Worm (Caenorhabditis elegans): ENCODE data around the gene F29A7.8.

Gene F29A7.8

ce11 chrII:2800550-2801233 lies 42.8 kb upstream of the F29A7.8 start, which contains the start of gene nhr-119:
TSS of gene nhr-119 (minus strand) at chrII:2800600.
- no peak for TF ChIP-seq lim-7 (GFP tag; IDR thresholded peaks at IDR 0.05)
- TF ChIP-seq hif-1 (tag; optimal IDR thresholded peaks at IDR 0.05): peak in 1 of 2 experiments; percentile 14
- no peak for TF ChIP-seq ztf-7 (tag; optimal IDR thresholded peaks at IDR 0.05)
- peak; percentile 65 for TF ChIP-seq pha-4 (GFP tag; IDR thresholded peaks at IDR 0.05)
- TF ChIP-seq pha-4 (tag; optimal IDR thresholded peaks at IDR 0.05): no peak
- peak; percentile 93 for TF ChIP-seq nhr-48 (tag; optimal IDR thresholded peaks at IDR 0.05)
- TF ChIP-seq spr-1 (tag; optimal IDR thresholded peaks at IDR 0.05): peak; percentile 56
- no peak for TF ChIP-seq lin-15B (tag; optimal IDR thresholded peaks at IDR 0.05)
- TF ChIP-seq rbr-2 (tag; optimal IDR thresholded peaks at IDR 0.05): peak; percentile 12
- TF ChIP-seq snpc-4 (tag; optimal IDR thresholded peaks at IDR 0.05): no peak
- peak; percentile 85 for TF ChIP-seq nhr-102 (tag; optimal IDR thresholded peaks at IDR 0.05)
- TF ChIP-seq arid-1 (GFP tag; conservative IDR thresholded peaks at IDR 0.05): no peak
- no peak for TF ChIP-seq ztf-11 (tag; optimal IDR thresholded peaks at IDR 0.05)
- peak; percentile 70 for TF ChIP-seq ceh-20 (GFP tag; IDR thresholded peaks at IDR 0.05)
- peak; percentile 8 for TF ChIP-seq nhr-10 (tag; optimal IDR thresholded peaks at IDR 0.05)
- TF ChIP-seq set-16 (GFP tag; IDR thresholded peaks at IDR 0.05): no peak
- no peak for TF ChIP-seq nhr-11 (tag; optimal IDR thresholded peaks at IDR 0.05)
- TF ChIP-seq mes-2 (tag; optimal IDR thresholded peaks at IDR 0.05; ENCODE audit: poor library complexity, severe bottlenecking): peak; percentile 68
- no peak for TF ChIP-seq egl-27 (tag; optimal IDR thresholded peaks at IDR 0.05)
- peak; percentile 74 for TF ChIP-seq T26A8.4 (GFP tag; IDR thresholded peaks at IDR 0.05)
- TF ChIP-seq aly-2 (tag; optimal IDR thresholded peaks at IDR 0.05): no peak
- TF ChIP-seq tra-1 (GFP tag; IDR thresholded peaks at IDR 0.05): peak; percentile 83
- TF ChIP-seq hlh-30 (tag; optimal IDR thresholded peaks at IDR 0.05; ENCODE audit: insufficient read depth): peak; percentile 73
- no peak for TF ChIP-seq daf-12 (tag; optimal IDR thresholded peaks at IDR 0.05)
- TF ChIP-seq pqm-1 (tag; optimal IDR thresholded peaks at IDR 0.05): peak; percentile 56
- TF ChIP-seq dmd-6 (GFP tag; IDR thresholded peaks at IDR 0.05): peak; percentile 91
- no peak for TF ChIP-seq madf-9 (GFP tag; conservative IDR thresholded peaks at IDR 0.05)
- peak; percentile 35; the same call in 1 of the 2 replicates for TF ChIP-seq lin-38 (GFP tag; IDR thresholded peaks at IDR 0.05)
- no peak for TF ChIP-seq attf-4 (tag; optimal IDR thresholded peaks at IDR 0.05)
- TF ChIP-seq mxl-3 (GFP tag; optimal IDR thresholded peaks at IDR 0.05): peak; percentile 89
- no peak for TF ChIP-seq R02D3.7 (tag; optimal IDR thresholded peaks at IDR 0.05)
- no peak for TF ChIP-seq Y5F2A.4 (GFP tag; optimal IDR thresholded peaks at IDR 0.05)
- TF ChIP-seq vab-7 (GFP tag; IDR thresholded peaks at IDR 0.05): no peak
- peak; percentile 51 for TF ChIP-seq cey-2 (tag; optimal IDR thresholded peaks at IDR 0.05; ENCODE audit: borderline replicate concordance, insufficient read depth)
- peak; percentile 6 for TF ChIP-seq lin-13 (GFP tag; optimal IDR thresholded peaks at IDR 0.05)
- TF ChIP-seq duxl-1 (tag; optimal IDR thresholded peaks at IDR 0.05; ENCODE audit: poor library complexity): peak; percentile 47
- TF ChIP-seq Y75B8A.6 (GFP tag; IDR thresholded peaks at IDR 0.05): no peak
- TF ChIP-seq nhr-28 (tag; optimal IDR thresholded peaks at IDR 0.05): peak; percentile 91
- no peak for TF ChIP-seq F10B5.3 (tag; optimal IDR thresholded peaks at IDR 0.05)
- no peak for TF ChIP-seq lin-29 (GFP tag; IDR thresholded peaks at IDR 0.05)
- TF ChIP-seq zag-1 (tag; optimal IDR thresholded peaks at IDR 0.05): no peak
- TF ChIP-seq T20F7.1 (GFP tag; optimal IDR thresholded peaks at IDR 0.05): no peak
- no peak for TF ChIP-seq ZK546.5 (tag; optimal IDR thresholded peaks at IDR 0.05)
- TF ChIP-seq lin-1 (GFP tag; IDR thresholded peaks at IDR 0.05): peak; percentile 74
- TF ChIP-seq nhr-237 (tag; optimal IDR thresholded peaks at IDR 0.05): no peak
- no peak for TF ChIP-seq ctbp-1 (GFP tag; IDR thresholded peaks at IDR 0.05)
- no peak for TF ChIP-seq ZK337.2 (GFP tag; IDR thresholded peaks at IDR 0.05)
- no peak for TF ChIP-seq zip-2 (tag; optimal IDR thresholded peaks at IDR 0.05)
- no peak for TF ChIP-seq ceh-44 (GFP tag; IDR thresholded peaks at IDR 0.05)
- no peak for TF ChIP-seq madf-5 (GFP tag; IDR thresholded peaks at IDR 0.05)
- no peak for TF ChIP-seq zfp-3 (GFP tag; conservative IDR thresholded peaks at IDR 0.05)
